Worm (Caenorhabditis elegans) whole organism, midembryonic: ENCODE measurements around the gene gpa-6.

ENCODE experiments used
- T22C8.4 ChIP-seq: fragments of 200-800 bp; sonication (Bioruptor generic); IDR thresholded peaks from 2 replicates; pipeline ENCODE4 v1.3.6; 2022; ENCODE audit warnings: missing genetic modification characterization, missing compliant biosample characterization
- cog-1 ChIP-seq: sonication (generic microtip); optimal IDR thresholded peaks from 2 replicates; lab custom pipeline; 2016; ENCODE audit warnings: missing genetic modification characterization, missing compliant biosample characterization
- flt-1 ChIP-seq: fragments of 200-800 bp; sonication (Bioruptor generic); IDR thresholded peaks from 2 replicates; pipeline ENCODE4 v1.3.6; 2022; ENCODE audit warnings: missing genetic modification characterization, missing compliant biosample characterization
- ref-1 ChIP-seq: fragments of 200-800 bp; sonication (Bioruptor generic); conservative IDR thresholded peaks from 2 replicates; pipeline ENCODE4 v1.3.6; 2022; ENCODE audit warnings: missing genetic modification reagents, missing genetic modification characterization, missing compliant biosample characterization
- ztf-29 ChIP-seq: fragments of 200-800 bp; sonication (Bioruptor generic); IDR thresholded peaks from 2 replicates; pipeline ENCODE4 v1.3.6; 2022; ENCODE audit warnings: missing genetic modification reagents, missing genetic modification characterization, missing compliant biosample characterization

ce11 chrX:13164301-13164700, 26.7 kb upstream of the gpa-6 start:
- TF ChIP-seq ztf-29, result no peak
- TF ChIP-seq T22C8.4 (GFP tag; lab: Robert Waterston, UW), result no peak
- TF ChIP-seq ref-1 (GFP tag; lab: Robert Waterston, UW), result no peak
- TF ChIP-seq flt-1 (GFP tag; lab: Robert Waterston, UW), result no peak
- TF ChIP-seq cog-1 (tag; lab: Kevin White, UChicago), result no peak
